Fruit fly (Drosophila melanogaster): Measurements from ENCODE around the gene unc-119.

unc-119 gene

dm6 chrX:7290811-7291515, at the start of gene unc-119:
Gene unc-119, minus strand, starts transcription at chrX:7291298.
- TF ChIP-seq Vsx2 (GFP tag; optimal IDR thresholded peaks at IDR 0.05; ENCODE audit: partially characterized antibody) = no peak
- no peak for TF ChIP-seq CrebA (GFP tag; optimal IDR thresholded peaks at IDR 0.05; ENCODE audit: borderline replicate concordance)
- peak; percentile 15 for TF ChIP-seq Sp1 (GFP tag; optimal IDR thresholded peaks at IDR 0.05)
- TF ChIP-seq foxo (GFP tag; optimal IDR thresholded peaks at IDR 0.05) = no peak
- TF ChIP-seq fru (GFP tag; optimal IDR thresholded peaks at IDR 0.05) = peak; percentile 82
- TF ChIP-seq psq (GFP tag; optimal IDR thresholded peaks at IDR 0.05) = peak; percentile 4
- TF ChIP-seq Rel (GFP tag; optimal IDR thresholded peaks at IDR 0.05) = no peak
- TF ChIP-seq Rel (tag; optimal IDR thresholded peaks at IDR 0.05) = peak; percentile 100
- TF ChIP-seq lola (GFP tag; optimal IDR thresholded peaks at IDR 0.05) = peak; percentile 35
- no peak for TF ChIP-seq GATAd (GFP tag; optimal IDR thresholded peaks at IDR 0.05)

- no peak for TF ChIP-seq CG32264 (GFP tag; optimal IDR thresholded peaks at IDR 0.05)
- peak; percentile 42 for TF ChIP-seq fru (GFP tag; optimal IDR thresholded peaks at IDR 0.05)
- TF ChIP-seq dl (GFP tag; optimal IDR thresholded peaks at IDR 0.05; ENCODE audit: insufficient read depth in 1 of 2, partially characterized antibody in 2 of 2) = no peak
- TF ChIP-seq brk (GFP tag; optimal IDR thresholded peaks at IDR 0.05) = peak; percentile 39
- TF ChIP-seq CG9705 (GFP tag; optimal IDR thresholded peaks at IDR 0.05) = no peak
- TF ChIP-seq br (GFP tag; optimal IDR thresholded peaks at IDR 0.05) = no peak
Observed at dm6 chrX:7340667-7341066, 49.6 kb upstream of the unc-119 start.

- TF ChIP-seq N (GFP tag; optimal IDR thresholded peaks at IDR 0.05) = no peak
- TF ChIP-seq rgr (GFP tag; optimal IDR thresholded peaks at IDR 0.05) = no peak
Observed at dm6 chrX:7339610-7340326, 48.7 kb upstream of the unc-119 start.

- TF ChIP-seq Mio (GFP tag; optimal IDR thresholded peaks at IDR 0.05) (no peak), HLH106 (tag; optimal IDR thresholded peaks at IDR 0.05) (peak; percentile 33), pan (optimal IDR thresholded peaks at IDR 0.05) (no peak), Jra (GFP tag; optimal IDR thresholded peaks at IDR 0.05) (no peak), fru (GFP tag; optimal IDR thresholded peaks at IDR 0.05) (peak; percentile 22), Abd-B (GFP tag; optimal IDR thresholded peaks at IDR 0.05) (no peak), GATAd (GFP tag; optimal IDR thresholded peaks at IDR 0.05) (no peak), woc (GFP tag; optimal IDR thresholded peaks at IDR 0.05) (no peak), rgr (GFP tag; optimal IDR thresholded peaks at IDR 0.05) (peak; percentile 0), Sp1 (GFP tag; optimal IDR thresholded peaks at IDR 0.05) (peak; percentile 0), Dif (GFP tag; optimal IDR thresholded peaks at IDR 0.05; ENCODE audit: partially characterized antibody) (no peak), OdsH (GFP tag; optimal IDR thresholded peaks at IDR 0.05) (no peak), sv (GFP tag; optimal IDR thresholded peaks at IDR 0.05) (peak; percentile 0), Dfd (GFP tag; optimal IDR thresholded peaks at IDR 0.05) (no peak), foxo (GFP tag; optimal IDR thresholded peaks at IDR 0.05) (peak in 1 of 2 experiments; percentile 22)
Observed at dm6 chrX:7338538-7338937, 47.4 kb upstream of the unc-119 start.

dm6 chrX:7337975-7338374, 46.9 kb upstream of the unc-119 start:
- TF ChIP-seq HLH106 (tag; optimal IDR thresholded peaks at IDR 0.05) (no peak), psq (GFP tag; optimal IDR thresholded peaks at IDR 0.05) (peak; percentile 2)

- TF ChIP-seq OdsH (GFP tag; optimal IDR thresholded peaks at IDR 0.05) (peak; percentile 85), woc (GFP tag; optimal IDR thresholded peaks at IDR 0.05) (peak; percentile 74), Sp1 (GFP tag; optimal IDR thresholded peaks at IDR 0.05) (peak; percentile 92), CrebA (GFP tag; optimal IDR thresholded peaks at IDR 0.05; ENCODE audit: borderline replicate concordance) (peak; percentile 68), Hnf4 (GFP tag; optimal IDR thresholded peaks at IDR 0.05) (peak; percentile 81), Vsx2 (GFP tag; optimal IDR thresholded peaks at IDR 0.05; ENCODE audit: partially characterized antibody) (no peak), Jra (GFP tag; optimal IDR thresholded peaks at IDR 0.05) (peak; percentile 51), jim (GFP tag; optimal IDR thresholded peaks at IDR 0.05) (no peak), Mio (GFP tag; optimal IDR thresholded peaks at IDR 0.05) (no peak), Dif (GFP tag; optimal IDR thresholded peaks at IDR 0.05; ENCODE audit: partially characterized antibody) (no peak), tai (GFP tag; optimal IDR thresholded peaks at IDR 0.05) (peak; percentile 35), sv (GFP tag; optimal IDR thresholded peaks at IDR 0.05) (peak; percentile 86), ey (GFP tag; optimal IDR thresholded peaks at IDR 0.05) (peak; percentile 91), lola (GFP tag; optimal IDR thresholded peaks at IDR 0.05) (no peak), HLH106 (tag; optimal IDR thresholded peaks at IDR 0.05) (peak; percentile 91), rgr (GFP tag; optimal IDR thresholded peaks at IDR 0.05) (peak; percentile 86), Hr78 (GFP tag; optimal IDR thresholded peaks at IDR 0.05) (no peak), fru (GFP tag; optimal IDR thresholded peaks at IDR 0.05) (peak; percentile 96), dsf (GFP tag; optimal IDR thresholded peaks at IDR 0.05; ENCODE audit: borderline replicate concordance) (no peak), h (GFP tag; optimal IDR thresholded peaks at IDR 0.05) (peak; percentile 93), GATAd (GFP tag; optimal IDR thresholded peaks at IDR 0.05) (no peak), Myc (optimal IDR thresholded peaks at IDR 0.05) (no peak)
Observed at dm6 chrX:7336962-7337844, 46.1 kb upstream of the unc-119 start, which contains the start of gene CBP. Gene CBP, plus strand, starts transcription at chrX:7337352.

All from whole organism, wandering third instar larva.